Worm (Caenorhabditis elegans) whole organism, L4/young adult: ENCODE data around the gene fipr-6.

Experiments used
- W03F9.2 ChIP-seq: fragments of 150-350 bp; optimal IDR thresholded peaks from 2 replicates; lab custom pipeline; 2014; ENCODE audit warnings: missing biosample characterization, missing genetic modification characterization
- dao-5 ChIP-seq: sonication (generic microtip); optimal IDR thresholded peaks from 2 replicates; lab custom pipeline; 2016; ENCODE audit warnings: missing genotype, missing genetic modification characterization, moderate library complexity, missing compliant biosample characterization
- him-1 ChIP-seq: sonication (generic microtip); optimal IDR thresholded peaks from 2 replicates; lab custom pipeline; 2016; ENCODE audit warnings: missing genotype, missing genetic modification reagents, missing genetic modification characterization, missing compliant biosample characterization

DNA sequence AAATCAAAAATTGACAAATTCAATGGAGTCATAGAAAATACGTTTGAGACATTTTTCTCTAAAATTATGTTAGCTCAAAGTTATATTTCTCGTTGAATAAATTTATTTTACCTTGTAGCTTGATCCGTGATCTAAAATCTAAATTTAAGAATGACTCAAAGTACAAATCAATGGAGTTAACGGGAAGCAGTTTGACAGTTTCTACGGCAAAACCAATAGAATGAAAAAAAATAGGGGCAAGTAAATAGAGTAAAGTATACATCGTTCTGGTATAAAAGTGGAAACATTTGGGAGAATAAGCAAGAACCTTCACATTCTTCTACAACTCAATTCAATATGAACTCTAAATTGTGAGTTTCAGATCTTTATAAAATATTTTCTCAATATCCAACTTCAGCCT, at the start of gene fipr-6:
- no peak for TF ChIP-seq dao-5 (tag; lab: Kevin White, UChicago)
- no peak for TF ChIP-seq him-1 (tag; lab: Kevin White, UChicago)
- TF ChIP-seq W03F9.2 (tag; lab: Kevin White, UChicago) = no peak
